Worm (Caenorhabditis elegans): ENCODE results near the gene nca-2.

The nca-2 gene

ce11 chrIII:4947352-4947751 lies 18.0 kb upstream of the nca-2 start (continued):
- TF ChIP-seq ceh-30 (tag; optimal IDR thresholded peaks at IDR 0.05) (no peak), ceh-31 (tag; optimal IDR thresholded peaks at IDR 0.05) (peak; percentile 84), nfya-1 (tag; optimal IDR thresholded peaks at IDR 0.05) (peak; percentile 73), dve-1 (tag; optimal IDR thresholded peaks at IDR 0.05) (no peak), elt-4 (tag; optimal IDR thresholded peaks at IDR 0.05) (no peak), Y22D7AL.16 (tag; optimal IDR thresholded peaks at IDR 0.05) (no peak), ceh-45 (GFP tag; IDR thresholded peaks at IDR 0.05) (no peak), hlh-15 (tag; optimal IDR thresholded peaks at IDR 0.05) (no peak), K02D7.2 (tag; optimal IDR thresholded peaks at IDR 0.05) (peak; percentile 37), C38D4.7 (GFP tag; optimal IDR thresholded peaks at IDR 0.05) (peak; percentile 18), ceh-34 (tag; optimal IDR thresholded peaks at IDR 0.05) (peak; percentile 84), sox-2 (GFP tag; IDR thresholded peaks at IDR 0.05) (no peak), tbx-2 (tag; optimal IDR thresholded peaks at IDR 0.05) (peak; percentile 86), nhr-11 (tag; optimal IDR thresholded peaks at IDR 0.05) (no peak), pha-4 (tag; optimal IDR thresholded peaks at IDR 0.05) (no peak), ceh-22 (tag; optimal IDR thresholded peaks at IDR 0.05) (no peak), nhr-232 (tag; optimal IDR thresholded peaks at IDR 0.05) (peak; percentile 9), ceh-2 (tag; optimal IDR thresholded peaks at IDR 0.05) (peak; percentile 46), ceh-18 (tag; optimal IDR thresholded peaks at IDR 0.05) (peak; percentile 24), fax-1 (tag; optimal IDR thresholded peaks at IDR 0.05) (peak; percentile 52), F13H6.1 (tag; optimal IDR thresholded peaks at IDR 0.05) (peak; percentile 33), C08G9.2 (tag; optimal IDR thresholded peaks at IDR 0.05) (peak; percentile 60), zip-5 (tag; optimal IDR thresholded peaks at IDR 0.05) (no peak), odd-2 (tag; optimal IDR thresholded peaks at IDR 0.05) (no peak), hlh-6 (tag; optimal IDR thresholded peaks at IDR 0.05) (peak; percentile 75), lin-11 (tag; optimal IDR thresholded peaks at IDR 0.05) (no peak), tbx-7 (tag; optimal IDR thresholded peaks at IDR 0.05) (no peak)

- TF ChIP-seq dmd-4 (tag; optimal IDR thresholded peaks at IDR 0.05; ENCODE audit: borderline replicate concordance): peak; percentile 45
- TF ChIP-seq ceh-30 (tag; optimal IDR thresholded peaks at IDR 0.05): no peak
- TF ChIP-seq ceh-34 (tag; optimal IDR thresholded peaks at IDR 0.05): peak; percentile 49
- peak; percentile 43 for TF ChIP-seq T23F11.4 (GFP tag; optimal IDR thresholded peaks at IDR 0.05)
- TF ChIP-seq tbx-7 (tag; optimal IDR thresholded peaks at IDR 0.05): peak; percentile 4
- TF ChIP-seq tbx-2 (tag; optimal IDR thresholded peaks at IDR 0.05): peak; percentile 41
- TF ChIP-seq C08G9.2 (tag; optimal IDR thresholded peaks at IDR 0.05): peak; percentile 42
- peak; percentile 50 for TF ChIP-seq ceh-31 (tag; optimal IDR thresholded peaks at IDR 0.05)
- no peak for TF ChIP-seq sox-4 (tag; optimal IDR thresholded peaks at IDR 0.05)
- no peak for TF ChIP-seq lim-6 (tag; optimal IDR thresholded peaks at IDR 0.05)
- peak; percentile 17 for TF ChIP-seq ceh-19 (GFP tag; optimal IDR thresholded peaks at IDR 0.05)
- peak; percentile 30 for TF ChIP-seq pros-1 (tag; optimal IDR thresholded peaks at IDR 0.05)
- peak; percentile 11 for TF ChIP-seq nfya-1 (tag; optimal IDR thresholded peaks at IDR 0.05)
- peak; percentile 49 for TF ChIP-seq sdc-2 (tag; optimal IDR thresholded peaks at IDR 0.05)
- TF ChIP-seq dve-1 (tag; optimal IDR thresholded peaks at IDR 0.05): no peak
- TF ChIP-seq F13H6.1 (tag; optimal IDR thresholded peaks at IDR 0.05): peak; percentile 47
- TF ChIP-seq hlh-30 (tag; optimal IDR thresholded peaks at IDR 0.05; ENCODE audit: insufficient read depth): peak; percentile 23
- TF ChIP-seq ets-4 (tag; optimal IDR thresholded peaks at IDR 0.05): peak; percentile 27
- peak; percentile 14 for TF ChIP-seq ref-2 (tag; optimal IDR thresholded peaks at IDR 0.05)
- peak; percentile 23 for TF ChIP-seq rnt-1 (tag; optimal IDR thresholded peaks at IDR 0.05)
- TF ChIP-seq hlh-13 (GFP tag; optimal IDR thresholded peaks at IDR 0.05): no peak
These were observed 16.7 kb upstream of the nca-2 start for ce11 chrIII:4948631-4949030.

- TF ChIP-seq ets-4 (tag; optimal IDR thresholded peaks at IDR 0.05): no peak
- no peak for TF ChIP-seq ceh-31 (tag; optimal IDR thresholded peaks at IDR 0.05)
- TF ChIP-seq F13H6.1 (tag; optimal IDR thresholded peaks at IDR 0.05): no peak
- no peak for TF ChIP-seq unc-3 (GFP tag; conservative IDR thresholded peaks at IDR 0.05)
- TF ChIP-seq unc-3 (tag; optimal IDR thresholded peaks at IDR 0.05): no peak
- TF ChIP-seq elt-2 (tag; optimal IDR thresholded peaks at IDR 0.05): no peak
- TF ChIP-seq ahr-1 (tag; optimal IDR thresholded peaks at IDR 0.05): no peak
- TF ChIP-seq dve-1 (tag; optimal IDR thresholded peaks at IDR 0.05): no peak
- TF ChIP-seq eyg-1 (tag; optimal IDR thresholded peaks at IDR 0.05): no peak
- no peak for TF ChIP-seq ceh-24 (tag; optimal IDR thresholded peaks at IDR 0.05)
- no peak for TF ChIP-seq fax-1 (tag; optimal IDR thresholded peaks at IDR 0.05)
- no peak for TF ChIP-seq sox-2 (GFP tag; IDR thresholded peaks at IDR 0.05)
- no peak for TF ChIP-seq gmeb-2 (tag; optimal IDR thresholded peaks at IDR 0.05)
- no peak for TF ChIP-seq ceh-48 (tag; optimal IDR thresholded peaks at IDR 0.05)
- TF ChIP-seq ceh-30 (tag; optimal IDR thresholded peaks at IDR 0.05): no peak
- no peak for TF ChIP-seq K09A11.1 (tag; optimal IDR thresholded peaks at IDR 0.05; ENCODE audit: insufficient read depth)
- TF ChIP-seq pag-3 (tag; optimal IDR thresholded peaks at IDR 0.05; ENCODE audit: borderline replicate concordance): no peak
- TF ChIP-seq pros-1 (tag; optimal IDR thresholded peaks at IDR 0.05): no peak
These were observed 15.0 kb upstream of the nca-2 start for ce11 chrIII:4950345-4950744.

All from whole organism, late embryonic.